Worm (Caenorhabditis elegans) whole organism, L3 larva: Measurements from ENCODE around the gene ZK563.2.

ENCODE experiments used
- aly-2 ChIP-seq: fragments of 150-350 bp; optimal IDR thresholded peaks from 2 replicates; lab custom pipeline; 2014; ENCODE audit warnings: missing biosample characterization, missing genetic modification characterization
- ama-1 ChIP-seq: fragments of 150-350 bp; optimal IDR thresholded peaks from 2 replicates; lab custom pipeline; 2018
- ceh-16 ChIP-seq: sonication (generic microtip); optimal IDR thresholded peaks from 2 replicates; lab custom pipeline; 2017; ENCODE audit warnings: missing biosample characterization, missing genetic modification characterization
- ceh-82 ChIP-seq: fragments of 150-350 bp; optimal IDR thresholded peaks from 2 replicates; lab custom pipeline; 2014; ENCODE audit warnings: missing biosample characterization, missing genetic modification characterization
- ceh-9 ChIP-seq: sonication (generic microtip); optimal IDR thresholded peaks from 2 replicates; lab custom pipeline; 2018; ENCODE audit warnings: missing biosample characterization, missing genetic modification characterization
- daf-12 ChIP-seq: fragments of 150-350 bp; optimal IDR thresholded peaks from 2 replicates; lab custom pipeline; 2014; ENCODE audit warnings: missing biosample characterization, missing genetic modification reagents, missing genetic modification characterization
- egl-27 ChIP-seq: sonication (generic microtip); optimal IDR thresholded peaks from 4 replicates; lab custom pipeline; 2017; ENCODE audit warnings: missing biosample characterization, missing genetic modification reagents, missing genetic modification characterization
- egl-5 ChIP-seq: fragments of 150-350 bp; optimal IDR thresholded peaks from 2 replicates; lab custom pipeline; 2017; ENCODE audit warnings: missing biosample characterization, missing genetic modification reagents, missing genetic modification characterization, inconsistent platforms
- elt-2 ChIP-seq: sonication (generic microtip); optimal IDR thresholded peaks from 2 replicates; lab custom pipeline; 2016; ENCODE audit warnings: missing genetic modification reagents, mild to moderate bottlenecking, missing genetic modification characterization, missing compliant biosample characterization
- elt-3 ChIP-seq, 3 experiments: fragments of 150-350 bp in 1 of 3; sonication (generic microtip) in 2 of 3; optimal IDR thresholded peaks; 2 replicates in 2 of 3; 4 replicates in 1 of 3; lab custom pipeline; 2014 to 2017; ENCODE audit warnings: missing biosample characterization in 3 of 3, missing genetic modification characterization in 3 of 3
- eor-1 ChIP-seq, 2 experiments: fragments of 150-350 bp; optimal IDR thresholded peaks; 2 replicates each; lab custom pipeline; 2014 to 2018; ENCODE audit warnings: missing biosample characterization in 2 of 2, missing genetic modification characterization in 2 of 2
- fkh-10 ChIP-seq: sonication (generic microtip); optimal IDR thresholded peaks from 2 replicates; lab custom pipeline; 2017; ENCODE audit warnings: missing biosample characterization, missing genetic modification reagents, missing genetic modification characterization
- fkh-2 ChIP-seq: fragments of 150-350 bp; optimal IDR thresholded peaks from 2 replicates; lab custom pipeline; 2014; ENCODE audit warnings: missing biosample characterization, missing genetic modification reagents, missing genetic modification characterization
- fos-1 ChIP-seq: fragments of 150-350 bp; optimal IDR thresholded peaks from 2 replicates; lab custom pipeline; 2014; ENCODE audit warnings: missing biosample characterization, missing genetic modification characterization
- hmg-11 ChIP-seq: sonication (generic microtip); optimal IDR thresholded peaks from 2 replicates; lab custom pipeline; 2016; ENCODE audit warnings: missing genetic modification characterization, missing compliant biosample characterization
- lin-39 ChIP-seq: fragments of 150-350 bp; optimal IDR thresholded peaks from 2 replicates; lab custom pipeline; 2018; ENCODE audit warnings: missing biosample characterization, missing genetic modification reagents, missing genetic modification characterization
- lsy-12 ChIP-seq: sonication (generic microtip); optimal IDR thresholded peaks from 2 replicates; lab custom pipeline; 2016; ENCODE audit warnings: mild to moderate bottlenecking, missing genetic modification characterization, missing compliant biosample characterization
- mml-1 ChIP-seq: fragments of 150-350 bp; sonication (generic microtip); optimal IDR thresholded peaks from 3 replicates; lab custom pipeline; 2014; ENCODE audit warnings: missing biosample characterization, missing genetic modification characterization
- nfya-1 ChIP-seq: sonication (generic microtip); optimal IDR thresholded peaks from 2 replicates; lab custom pipeline; 2017; ENCODE audit warnings: missing genetic modification characterization, mild to moderate bottlenecking, missing compliant biosample characterization, antibody characterized with exemption, moderate library complexity; ENCODE audit not compliant: insufficient read depth
- nhr-11 ChIP-seq: fragments of 150-350 bp; optimal IDR thresholded peaks from 2 replicates; lab custom pipeline; 2014; ENCODE audit warnings: missing biosample characterization, missing genetic modification characterization
- nhr-23 ChIP-seq: fragments of 150-350 bp; optimal IDR thresholded peaks from 2 replicates; lab custom pipeline; 2014; ENCODE audit warnings: missing biosample characterization, missing genetic modification reagents, missing genetic modification characterization
- nhr-237 ChIP-seq: fragments of 150-350 bp; optimal IDR thresholded peaks from 2 replicates; lab custom pipeline; 2014; ENCODE audit warnings: missing biosample characterization, missing genetic modification characterization
- nhr-28 ChIP-seq: fragments of 150-350 bp; optimal IDR thresholded peaks from 2 replicates; lab custom pipeline; 2014; ENCODE audit warnings: missing biosample characterization, missing genetic modification characterization
- nhr-43 ChIP-seq: sonication (generic microtip); optimal IDR thresholded peaks from 2 replicates; lab custom pipeline; 2016; ENCODE audit warnings: mild to moderate bottlenecking, missing genetic modification characterization, missing compliant biosample characterization; ENCODE audit not compliant: poor library complexity, severe bottlenecking
- nhr-67 ChIP-seq: fragments of 150-350 bp; optimal IDR thresholded peaks from 2 replicates; lab custom pipeline; 2014; ENCODE audit warnings: missing biosample characterization, missing genetic modification characterization
- nhr-77 ChIP-seq: fragments of 150-350 bp; optimal IDR thresholded peaks from 2 replicates; lab custom pipeline; 2014; ENCODE audit warnings: missing biosample characterization, missing genetic modification characterization
- pha-4 ChIP-seq: fragments of 150-350 bp; optimal IDR thresholded peaks from 2 replicates; lab custom pipeline; 2014; ENCODE audit warnings: missing biosample characterization, missing genetic modification reagents, missing genetic modification characterization
- pqm-1 ChIP-seq: fragments of 150-350 bp; optimal IDR thresholded peaks from 2 replicates; lab custom pipeline; 2017; ENCODE audit warnings: missing biosample characterization, missing genetic modification characterization, inconsistent platforms
- sea-2 ChIP-seq: fragments of 150-350 bp; sonication (generic microtip); optimal IDR thresholded peaks from 4 replicates; lab custom pipeline; 2014; ENCODE audit warnings: missing biosample characterization, missing genetic modification reagents, missing genetic modification characterization
- skn-1 ChIP-seq: fragments of 150-350 bp; optimal IDR thresholded peaks from 2 replicates; lab custom pipeline; 2014; ENCODE audit warnings: missing biosample characterization, missing genetic modification characterization
- snpc-4 ChIP-seq: fragments of 150-350 bp; optimal IDR thresholded peaks from 2 replicates; lab custom pipeline; 2014; ENCODE audit warnings: missing biosample characterization, missing genetic modification characterization
- tbx-2 ChIP-seq: sonication (generic microtip); optimal IDR thresholded peaks from 2 replicates; lab custom pipeline; 2016; ENCODE audit warnings: mild to moderate bottlenecking, missing genetic modification characterization, missing compliant biosample characterization
- unc-39 ChIP-seq: sonication (generic microtip); optimal IDR thresholded peaks from 4 replicates; lab custom pipeline; 2017; ENCODE audit warnings: missing biosample characterization, missing genetic modification characterization
- unc-62 ChIP-seq: fragments of 150-350 bp; sonication (generic microtip); optimal IDR thresholded peaks from 4 replicates; lab custom pipeline; 2014; ENCODE audit warnings: missing biosample characterization, missing genetic modification reagents, missing genetic modification characterization
- ztf-4 ChIP-seq: fragments of 150-350 bp; optimal IDR thresholded peaks from 2 replicates; lab custom pipeline; 2014; ENCODE audit warnings: missing biosample characterization, missing genetic modification characterization

Gene ZK563.2

DNA sequence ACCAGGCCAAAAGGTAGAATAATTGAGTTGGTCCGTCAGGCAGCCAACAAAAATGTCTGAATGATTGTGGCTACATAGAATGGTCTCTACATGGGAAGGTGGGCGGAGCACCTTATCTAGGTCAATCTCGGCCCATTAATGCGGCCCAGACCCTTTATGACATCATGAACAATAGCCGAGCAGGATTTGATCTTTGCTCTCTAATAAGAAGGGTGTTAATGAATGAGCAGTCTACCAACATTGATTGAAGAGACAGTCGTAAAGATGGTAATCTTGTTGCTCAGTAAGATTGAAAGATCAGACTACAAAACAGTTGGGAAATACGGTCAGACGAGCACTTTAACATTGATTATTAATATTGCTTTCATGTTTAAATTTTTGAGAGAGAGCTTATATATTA is 31.6 kb downstream of the ZK563.2 start:
- TF ChIP-seq lsy-12 (tag; lab: Kevin White, UChicago), result no peak
- TF ChIP-seq fos-1, result no peak
- TF ChIP-seq pha-4 (tag; lab: Kevin White, UChicago), result no peak
- no peak for TF ChIP-seq nhr-237 (tag; lab: Kevin White, UChicago)
- no peak for TF ChIP-seq snpc-4 (tag; lab: Kevin White, UChicago)
- no peak for TF ChIP-seq ztf-4
- no peak for TF ChIP-seq nhr-77 (tag; lab: Kevin White, UChicago)
- TF ChIP-seq tbx-2, result no peak
- no peak for TF ChIP-seq eor-1 (tag; optimal IDR thresholded peaks at IDR 0.05; lab: Kevin White, UChicago)
- TF ChIP-seq, all 47 proteins: peak for 0

DNA sequence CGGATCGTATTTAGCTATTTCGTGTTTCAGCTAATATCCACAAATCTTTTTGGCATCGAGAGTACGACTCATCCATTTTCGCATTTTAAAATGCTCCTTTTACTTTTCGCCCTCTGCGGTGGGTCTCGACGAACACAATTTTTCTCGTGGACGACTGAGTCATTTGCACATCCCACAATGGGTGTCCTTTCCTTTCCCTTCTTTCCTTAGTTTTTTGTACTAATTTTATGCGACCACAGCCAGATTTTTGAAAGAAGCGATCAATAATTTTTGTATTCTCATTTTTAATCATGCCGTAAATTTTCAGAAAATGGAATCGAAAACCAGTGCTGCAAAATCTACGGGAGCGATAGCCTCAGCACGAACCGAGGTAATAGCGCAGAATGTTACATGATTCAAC is 32.9 kb downstream of the ZK563.2 start, which contains the start of gene C04F6.9:
C04F6.9 (plus strand) TSS at position 301 of the 400 bp plus-strand sequence.
- no peak for TF ChIP-seq nhr-23 (tag; lab: Kevin White, UChicago)
- no peak for TF ChIP-seq eor-1 (tag; optimal IDR thresholded peaks at IDR 0.05; lab: Kevin White, UChicago)
- no peak for TF ChIP-seq nhr-67

DNA sequence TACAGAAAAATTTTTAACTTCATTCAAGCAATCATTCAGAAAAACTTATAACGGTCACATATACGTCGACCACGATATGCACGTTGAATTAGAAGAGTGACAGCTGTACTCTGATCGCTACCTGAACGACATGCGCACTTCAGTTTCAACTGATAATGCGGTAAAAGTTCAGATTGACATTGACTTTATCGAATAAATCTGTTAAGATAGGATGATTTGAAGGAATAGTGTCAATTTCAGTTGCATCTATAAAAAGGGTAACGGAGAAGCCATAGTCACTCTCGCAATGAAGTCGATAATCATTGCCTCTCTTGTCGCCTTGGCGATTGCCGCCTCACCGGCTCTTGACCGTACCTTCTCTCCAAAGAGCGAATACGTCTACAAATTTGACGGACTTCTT is 34.4 kb downstream of the ZK563.2 start, which contains the start of gene vit-5:
vit-5 (plus strand) TSS at position 277 of the 400 bp plus-strand sequence.
- TF ChIP-seq fkh-2 (tag; lab: Kevin White, UChicago), result no peak
- no peak for TF ChIP-seq aly-2
- no peak for TF ChIP-seq fos-1
- TF ChIP-seq nhr-67, result no peak
- TF ChIP-seq ceh-9 (tag; lab: Kevin White, UChicago), result no peak
- no peak for TF ChIP-seq egl-27 (tag; lab: Kevin White, UChicago)
- TF ChIP-seq sea-2 (GFP tag; lab: Kevin White, UChicago), result no peak
- TF ChIP-seq egl-5, result no peak
- no peak for TF ChIP-seq ama-1 (lab: Kevin White, UChicago)
- no peak for TF ChIP-seq nhr-43 (tag; lab: Kevin White, UChicago)
- no peak for TF ChIP-seq hmg-11 (tag; lab: Kevin White, UChicago)
- TF ChIP-seq lin-39 (tag; lab: Kevin White, UChicago), result no peak

DNA sequence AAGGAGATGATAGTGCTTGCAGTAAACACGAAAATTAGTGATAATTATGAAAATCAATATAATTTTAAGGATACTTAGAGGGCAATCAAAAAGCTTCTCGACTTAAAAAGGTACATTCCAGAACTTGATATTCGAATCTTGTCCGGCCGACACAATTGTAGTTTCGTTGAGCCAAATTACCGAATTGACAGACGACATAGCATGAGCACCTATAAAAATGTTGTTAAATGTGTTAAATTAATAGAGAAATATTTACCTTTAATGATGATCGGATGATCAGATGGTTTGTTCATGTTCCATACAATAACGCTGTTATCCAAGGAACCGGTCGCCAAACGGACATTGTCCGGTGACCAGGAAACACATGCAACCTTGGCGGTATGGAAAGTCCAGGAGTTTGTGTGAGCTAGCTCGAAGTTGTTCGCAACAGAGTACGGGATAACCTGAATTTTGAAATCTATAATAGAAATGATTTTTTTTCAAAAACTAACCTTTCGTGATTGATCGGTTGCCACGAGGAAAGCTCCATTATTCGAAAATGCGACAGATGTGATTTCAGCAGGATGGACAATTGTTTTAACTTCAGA is 40.1 kb downstream of the ZK563.2 start:
- TF ChIP-seq fkh-2 (tag; lab: Kevin White, UChicago), result no peak
- no peak for TF ChIP-seq sea-2 (GFP tag; lab: Kevin White, UChicago)
- TF ChIP-seq nfya-1 (tag; lab: Kevin White, UChicago), result no peak
- no peak for TF ChIP-seq eor-1 (tag; optimal IDR thresholded peaks at IDR 0.05; lab: Kevin White, UChicago)
- TF ChIP-seq elt-3 (tag; optimal IDR thresholded peaks at IDR 0.05; lab: Kevin White, UChicago), result no peak
- no peak for TF ChIP-seq nhr-11 (tag; lab: Kevin White, UChicago)
- TF ChIP-seq nhr-77 (tag; lab: Kevin White, UChicago), result no peak
- no peak for TF ChIP-seq ceh-16 (tag; lab: Kevin White, UChicago)
- no peak for TF ChIP-seq fkh-10 (GFP tag; lab: Kevin White, UChicago)
- no peak for TF ChIP-seq unc-39
- TF ChIP-seq unc-62 (GFP tag; lab: Kevin White, UChicago), result no peak
- no peak for TF ChIP-seq elt-2 (tag; lab: Kevin White, UChicago)
- TF ChIP-seq ceh-82, result no peak
- no peak for TF ChIP-seq nhr-28 (tag; lab: Kevin White, UChicago)
- no peak for TF ChIP-seq nhr-237 (tag; lab: Kevin White, UChicago)

DNA sequence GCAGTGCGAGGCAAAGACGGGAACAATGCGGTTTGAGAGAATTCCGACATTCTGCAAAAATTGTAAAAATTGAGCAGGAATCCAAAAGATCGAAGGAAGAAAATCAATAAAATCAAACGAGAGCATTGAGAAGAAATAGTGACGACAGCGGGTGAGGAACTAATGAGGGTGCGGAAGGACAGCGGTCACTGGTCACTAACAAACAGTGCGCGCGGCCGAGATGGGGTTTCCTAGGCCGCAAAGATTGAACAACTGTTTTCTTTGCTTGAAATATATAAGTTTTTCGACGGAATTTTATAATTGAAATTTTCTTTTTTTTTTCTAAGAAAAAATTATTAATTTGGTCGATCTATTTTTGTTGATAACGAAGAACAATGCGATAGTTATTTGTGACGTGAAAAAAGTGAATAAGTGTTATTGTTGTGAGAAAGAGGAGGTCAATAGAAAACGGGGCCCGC is 42.8 kb downstream of the ZK563.2 start, which contains the start of gene unc-78:
unc-78 (minus strand) TSS at position 51 of the 458 bp plus-strand sequence.
- TF ChIP-seq daf-12 (tag; lab: Kevin White, UChicago) (no peak), skn-1 (tag; lab: Kevin White, UChicago) (no peak), pqm-1 (tag; lab: Kevin White, UChicago) (peak; percentile 31), nfya-1 (tag; lab: Kevin White, UChicago) (no peak), nhr-23 (tag; lab: Kevin White, UChicago) (no peak), pha-4 (tag; lab: Kevin White, UChicago) (peak; percentile 16), mml-1 (tag; lab: Kevin White, UChicago) (no peak), hmg-11 (tag; lab: Kevin White, UChicago) (no peak), nhr-28 (tag; lab: Kevin White, UChicago) (no peak), lin-39 (tag; lab: Kevin White, UChicago) (no peak), elt-2 (tag; lab: Kevin White, UChicago) (peak; percentile 0)
